Fruit fly (Drosophila melanogaster) whole organism, embryonic: ENCODE results near the gene Hacd2.

Experiments
- Asciz ChIP-seq: fragments of 200-800 bp; sonication (Bioruptor generic); optimal IDR thresholded peaks from 2 replicates; lab custom pipeline; 2017; ENCODE audit warnings: missing biosample characterization, mild to moderate bottlenecking, missing genetic modification characterization, missing genetic modification reagents
- Bdp1 ChIP-seq: fragments of 200-800 bp; sonication (Bioruptor generic); optimal IDR thresholded peaks from 3 replicates; lab custom pipeline; 2016; ENCODE audit warnings: missing biosample characterization, missing genetic modification characterization
- CG3281 ChIP-seq: fragments of 200-800 bp; sonication (Bioruptor generic); optimal IDR thresholded peaks from 3 replicates; lab custom pipeline; 2017; ENCODE audit warnings: missing biosample characterization, mild to moderate bottlenecking, missing genetic modification characterization
- CG34422 ChIP-seq: fragments of 200-800 bp; sonication (Bioruptor generic); IDR thresholded peaks from 3 replicates; pipeline ENCODE4 v1.3.6; 2022; ENCODE audit warnings: missing biosample characterization, missing genetic modification characterization
- Eip74EF ChIP-seq, 2 experiments: fragments of 200-800 bp in 1 of 2; fragments of >200 bp in 1 of 2; sonication (Bioruptor generic) in 1 of 2; optimal IDR thresholded peaks; 2 replicates each; lab custom pipeline; 2017 to 2019; ENCODE audit warnings: missing biosample characterization in 2 of 2, missing genetic modification characterization in 2 of 2, mild to moderate bottlenecking in 1 of 2, moderate library complexity in 1 of 2
- Rx ChIP-seq: fragments of 200-800 bp; sonication (Bioruptor generic); IDR thresholded peaks from 2 replicates; pipeline ENCODE4 v1.3.6; 2022; ENCODE audit warnings: missing biosample characterization, missing genetic modification characterization
- Vsx1 ChIP-seq: fragments of 200-800 bp; sonication (Bioruptor generic); optimal IDR thresholded peaks from 2 replicates; lab custom pipeline; 2017; ENCODE audit warnings: missing biosample characterization, mild to moderate bottlenecking, missing genetic modification characterization, missing genetic modification reagents
- crc ChIP-seq: fragments of 200-800 bp; sonication (Bioruptor generic); optimal IDR thresholded peaks from 2 replicates; lab custom pipeline; 2016; ENCODE audit warnings: missing biosample characterization, missing genetic modification characterization
- ems ChIP-seq: fragments of 200-800 bp; sonication (Bioruptor generic); optimal IDR thresholded peaks from 3 replicates; lab custom pipeline; 2016; ENCODE audit warnings: missing biosample characterization, missing genetic modification characterization
- hbn ChIP-seq: fragments of 200-800 bp; sonication (Bioruptor generic); IDR thresholded peaks from 2 replicates; pipeline ENCODE4 v1.3.6; 2022; ENCODE audit warnings: missing biosample characterization, missing genetic modification characterization; ENCODE audit not compliant: partially characterized antibody
- toy ChIP-seq: fragments of 200-800 bp; sonication (Bioruptor generic); IDR thresholded peaks from 2 replicates; pipeline ENCODE4 v1.3.6; 2022; ENCODE audit warnings: missing biosample characterization, missing genetic modification characterization
- tup ChIP-seq: fragments of 200-800 bp; sonication (Bioruptor generic); optimal IDR thresholded peaks from 2 replicates; lab custom pipeline; 2016; ENCODE audit warnings: missing biosample characterization, mild to moderate bottlenecking, missing genetic modification characterization, moderate library complexity
- zfh1 ChIP-seq: fragments of 200-800 bp; sonication (Bioruptor generic); IDR thresholded peaks from 3 replicates; pipeline ENCODE4 v1.3.6; 2022; ENCODE audit warnings: missing biosample characterization, missing genetic modification characterization

dm6 chr2L:13434795-13435634 lies 10.4 kb downstream of the Hacd2 start, which contains the start of gene Tehao:
- TF ChIP-seq CG34422 (no peak), toy (GFP tag; lab: Robert Waterston, UW) (no peak), CG3281 (no peak), hbn (no peak), zfh1 (GFP tag; lab: Robert Waterston, UW) (no peak), crc (GFP tag; lab: Kevin White, UChicago) (no peak), Eip74EF (GFP tag; optimal IDR thresholded peaks at IDR 0.05; lab: Kevin White, UChicago) (no peak), Asciz (GFP tag; lab: Kevin White, UChicago) (no peak), Vsx1 (GFP tag; lab: Kevin White, UChicago) (no peak), Rx (GFP tag; lab: Robert Waterston, UW) (no peak), tup (GFP tag; lab: Kevin White, UChicago) (no peak), ems (GFP tag; lab: Kevin White, UChicago) (no peak), Bdp1 (no peak)
